Worm (Caenorhabditis elegans) whole organism, L4 larva: Measurements from ENCODE around the gene Y73B3B.3.
"Not testable (repeated sequence)": the region's sequence is repeated elsewhere in the genome, so short reads cannot be mapped to it uniquely, and the experiment has no call there.

Source experiments
- F37D6.2 ChIP-seq: sonication (generic microtip); optimal IDR thresholded peaks from 2 replicates; lab custom pipeline; 2016; ENCODE audit warnings: mild to moderate bottlenecking, missing genetic modification characterization, missing compliant biosample characterization
- F49E8.2 ChIP-seq: sonication (generic microtip); optimal IDR thresholded peaks from 2 replicates; lab custom pipeline; 2016; ENCODE audit warnings: missing compliant biosample characterization, mild to moderate bottlenecking, missing genetic modification characterization, borderline replicate concordance
- T20F7.1 ChIP-seq: fragments of 200-800 bp; sonication (Bioruptor generic); optimal IDR thresholded peaks from 2 replicates; lab custom pipeline; 2018; ENCODE audit warnings: mild to moderate bottlenecking, missing genetic modification characterization, missing compliant biosample characterization
- Y75B8A.6 ChIP-seq: fragments of 200-800 bp; sonication (Bioruptor generic); IDR thresholded peaks from 2 replicates; pipeline ENCODE4 v1.3.6; 2022; ENCODE audit warnings: missing genetic modification reagents, missing genetic modification characterization, missing compliant biosample characterization
- ceh-32 ChIP-seq: sonication (generic microtip); optimal IDR thresholded peaks from 2 replicates; lab custom pipeline; 2016; ENCODE audit warnings: mild to moderate bottlenecking, missing genetic modification characterization, missing compliant biosample characterization; ENCODE audit not compliant: poor library complexity
- ceh-62 ChIP-seq: sonication (generic microtip); optimal IDR thresholded peaks from 2 replicates; lab custom pipeline; 2017; ENCODE audit warnings: missing biosample characterization, missing genetic modification characterization
- ctbp-1 ChIP-seq: fragments of 200-800 bp; sonication (Bioruptor generic); IDR thresholded peaks from 2 replicates; pipeline ENCODE4 v1.3.6; 2022; ENCODE audit warnings: missing genetic modification reagents, missing genetic modification characterization, missing compliant biosample characterization
- daf-16 ChIP-seq, 3 experiments: sonication (generic microtip); optimal IDR thresholded peaks; 2 replicates each; lab custom pipeline; 2016 to 2017; ENCODE audit warnings: missing genetic modification characterization in 3 of 3, missing genetic modification reagents in 3 of 3, mild to moderate bottlenecking in 2 of 3, missing compliant biosample characterization in 2 of 3, missing biosample characterization in 1 of 3, moderate library complexity in 1 of 3
- dmd-9 ChIP-seq: fragments of 200-800 bp; sonication (Bioruptor generic); IDR thresholded peaks from 2 replicates; pipeline ENCODE4 v1.3.6; 2022; ENCODE audit warnings: missing genetic modification reagents, missing genetic modification characterization, missing compliant biosample characterization
- duxl-1 ChIP-seq: sonication (generic microtip); optimal IDR thresholded peaks from 2 replicates; lab custom pipeline; 2016; ENCODE audit warnings: mild to moderate bottlenecking, missing genetic modification characterization, moderate library complexity, missing compliant biosample characterization; ENCODE audit not compliant: poor library complexity
- lim-7 ChIP-seq: fragments of 200-800 bp; sonication (Bioruptor generic); IDR thresholded peaks from 2 replicates; pipeline ENCODE4 v1.3.6; 2022; ENCODE audit warnings: missing genetic modification characterization, missing compliant biosample characterization
- mdl-1 ChIP-seq, 2 experiments: fragments of 150-350 bp in 1 of 2; sonication (generic microtip) in 1 of 2; optimal IDR thresholded peaks; 2 replicates each; lab custom pipeline; 2014 to 2017; ENCODE audit warnings: missing biosample characterization in 2 of 2, missing genetic modification characterization in 2 of 2
- nhr-28 ChIP-seq: fragments of 150-350 bp; optimal IDR thresholded peaks from 2 replicates; lab custom pipeline; 2014; ENCODE audit warnings: missing biosample characterization, missing genetic modification characterization
- nhr-6 ChIP-seq: fragments of 150-350 bp; optimal IDR thresholded peaks from 2 replicates; lab custom pipeline; 2014; ENCODE audit warnings: missing biosample characterization, missing genetic modification characterization
- pha-4 ChIP-seq, 2 experiments: fragments of 150-350 bp in 1 of 2; fragments of 200-800 bp in 1 of 2; sonication (Bioruptor generic) in 1 of 2; IDR thresholded peaks in 1 of 2; optimal IDR thresholded peaks in 1 of 2; 2 replicates each; pipeline versions ENCODE4 v1.3.6 to Lab custom; 2014 to 2022; ENCODE audit warnings: missing genetic modification characterization in 2 of 2, missing genetic modification reagents in 2 of 2, missing biosample characterization in 1 of 2, missing compliant biosample characterization in 1 of 2
- php-3 ChIP-seq: fragments of 200-800 bp; sonication (Bioruptor generic); IDR thresholded peaks from 2 replicates; pipeline ENCODE4 v1.3.6; 2022; ENCODE audit warnings: missing genetic modification reagents, missing genetic modification characterization, missing compliant biosample characterization
- sdz-12 ChIP-seq: fragments of 200-800 bp; sonication (Bioruptor generic); optimal IDR thresholded peaks from 2 replicates; lab custom pipeline; 2018; ENCODE audit warnings: mild to moderate bottlenecking, missing genetic modification characterization, missing compliant biosample characterization
- set-16 ChIP-seq: fragments of 200-800 bp; sonication (Bioruptor generic); IDR thresholded peaks from 2 replicates; pipeline ENCODE4 v1.3.6; 2022; ENCODE audit warnings: missing genetic modification reagents, missing genetic modification characterization, missing compliant biosample characterization
- tag-97 ChIP-seq: fragments of 200-800 bp; sonication (Bioruptor generic); IDR thresholded peaks from 2 replicates; pipeline ENCODE4 v1.3.6; 2022; ENCODE audit warnings: missing genetic modification characterization, missing compliant biosample characterization
- tra-1 ChIP-seq: fragments of 200-800 bp; sonication (Bioruptor generic); IDR thresholded peaks from 2 replicates; pipeline ENCODE4 v1.3.6; 2022; ENCODE audit warnings: missing genetic modification reagents, missing genetic modification characterization, missing compliant biosample characterization
- unc-130 ChIP-seq: sonication (generic microtip); optimal IDR thresholded peaks from 2 replicates; lab custom pipeline; 2016; ENCODE audit warnings: missing genetic modification reagents, missing genetic modification characterization, missing compliant biosample characterization
- unc-62 ChIP-seq, 3 experiments: fragments of 150-350 bp in 1 of 3; sonication (generic microtip); optimal IDR thresholded peaks in 2 of 3; peaks in 1 of 3; 1 replicate in 1 of 3; 2 replicates in 2 of 3; lab custom pipeline; 2014 to 2017; ENCODE audit warnings: missing biosample characterization in 3 of 3, missing genetic modification characterization in 3 of 3, missing genetic modification reagents in 3 of 3, missing genotype in 1 of 3
- zag-1 ChIP-seq: fragments of 150-350 bp; optimal IDR thresholded peaks from 2 replicates; lab custom pipeline; 2014; ENCODE audit warnings: missing biosample characterization, missing genetic modification characterization
- zfp-3 ChIP-seq: fragments of 200-800 bp; sonication (Bioruptor generic); conservative IDR thresholded peaks from 2 replicates; pipeline ENCODE4 v1.3.6; 2022; ENCODE audit warnings: missing genetic modification reagents, missing genetic modification characterization, missing compliant biosample characterization
- ztf-11 ChIP-seq: fragments of 150-350 bp; optimal IDR thresholded peaks from 2 replicates; lab custom pipeline; 2014; ENCODE audit warnings: missing biosample characterization, missing genetic modification characterization

The Y73B3B.3 gene

ce11 chrX:209695-210094 lies at the start of gene Y73B3B.3:
Gene Y73B3B.3, plus strand, starts transcription at chrX:209995.
- TF ChIP-seq unc-62 (GFP tag; optimal IDR thresholded peaks at IDR 0.05 in 1 of 2; lab: Kevin White, UChicago), result peak in 1 of 2 experiments; percentile 5
- TF ChIP-seq unc-62 (tag; optimal IDR thresholded peaks at IDR 0.05; lab: Kevin White, UChicago), result not testable (repeated sequence)

- 0 out of 2 replicates have a peak, but pooled peaks have one; percentile 18 for TF ChIP-seq dmd-9 (GFP tag; lab: Robert Waterston, UW)
- TF ChIP-seq, all 104 proteins: peak for 1; not testable (repeated sequence) for 103
Measured at ce11 chrX:161592-161991, 48.2 kb upstream of the Y73B3B.3 start.

ce11 chrX:163034-163433 lies 46.8 kb upstream of the Y73B3B.3 start, which contains the start of gene tmed-12:
Gene tmed-12, minus strand, starts transcription at chrX:163134.
- peak in 1 of 2 experiments; percentile 27 for TF ChIP-seq unc-62 (GFP tag; optimal IDR thresholded peaks at IDR 0.05 in 1 of 2; lab: Kevin White, UChicago)
- TF ChIP-seq unc-62 (tag; optimal IDR thresholded peaks at IDR 0.05; lab: Kevin White, UChicago), result not testable (repeated sequence)

- TF ChIP-seq ctbp-1 (GFP tag; lab: Robert Waterston, UW), result no peak
- TF ChIP-seq mdl-1 (tag; optimal IDR thresholded peaks at IDR 0.05; lab: Kevin White, UChicago), result no peak
- TF ChIP-seq pha-4 (GFP tag; IDR thresholded peaks at IDR 0.05; lab: Robert Waterston, UW), result no peak
- TF ChIP-seq pha-4 (tag; optimal IDR thresholded peaks at IDR 0.05; lab: Kevin White, UChicago), result no peak
- no peak for TF ChIP-seq T20F7.1
- TF ChIP-seq zag-1 (tag; lab: Kevin White, UChicago), result no peak
- TF ChIP-seq F49E8.2 (tag; lab: Kevin White, UChicago), result no peak
- no peak for TF ChIP-seq daf-16 (GFP tag; optimal IDR thresholded peaks at IDR 0.05; lab: Kevin White, UChicago)
- no peak for TF ChIP-seq daf-16 (tag; optimal IDR thresholded peaks at IDR 0.05; lab: Kevin White, UChicago)
- TF ChIP-seq lim-7 (GFP tag; lab: Robert Waterston, UW), result no peak
- no peak for TF ChIP-seq F37D6.2 (tag; lab: Kevin White, UChicago)
- no peak for TF ChIP-seq zfp-3
- no peak for TF ChIP-seq Y75B8A.6 (GFP tag; lab: Robert Waterston, UW)
Measured at ce11 chrX:177075-177474, 32.7 kb upstream of the Y73B3B.3 start, which contains the start of the genes T08D2.5 and T08D2.4. Gene T08D2.5, plus strand, starts transcription at chrX:177375. Gene T08D2.4, plus strand, starts transcription at chrX:177396.

ce11 chrX:182119-182741 lies 27.6 kb upstream of the Y73B3B.3 start, which contains the start of the genes T08D2.6 and chkr-1:
Gene T08D2.6, minus strand, starts transcription at chrX:182169.
Gene chkr-1, plus strand, starts transcription at chrX:182691.
- TF ChIP-seq sdz-12 (GFP tag; lab: Kevin White, UChicago); unc-62 (GFP tag; optimal IDR thresholded peaks at IDR 0.05 in 1 of 2; lab: Kevin White, UChicago); unc-62 (tag; optimal IDR thresholded peaks at IDR 0.05; lab: Kevin White, UChicago); dmd-9 (GFP tag; lab: Robert Waterston, UW): not testable (repeated sequence)

ce11 chrX:192534-192933 lies 17.3 kb upstream of the Y73B3B.3 start, which contains the start of gene T08D2.8:
Gene T08D2.8, plus strand, starts transcription at chrX:192834.
- TF ChIP-seq tag-97 (GFP tag; lab: Robert Waterston, UW) (no peak), tra-1 (GFP tag; lab: Robert Waterston, UW) (no peak), unc-130 (GFP tag; lab: Kevin White, UChicago) (no peak), php-3 (no peak), nhr-28 (tag; lab: Kevin White, UChicago) (no peak), ztf-11 (tag; lab: Kevin White, UChicago) (no peak), nhr-6 (tag; lab: Kevin White, UChicago) (no peak), ceh-62 (tag; lab: Kevin White, UChicago) (no peak), duxl-1 (tag; lab: Kevin White, UChicago) (no peak), ceh-32 (tag; lab: Kevin White, UChicago) (no peak), set-16 (GFP tag; lab: Robert Waterston, UW) (no peak), unc-62 (GFP tag; optimal IDR thresholded peaks at IDR 0.05 in 1 of 2; lab: Kevin White, UChicago) (no peak), unc-62 (tag; optimal IDR thresholded peaks at IDR 0.05; lab: Kevin White, UChicago) (no peak), mdl-1 (tag; optimal IDR thresholded peaks at IDR 0.05; lab: Kevin White, UChicago) (no peak)
